Worm (Caenorhabditis elegans): ENCODE data around the gene K12H6.8.
A peak's percentile ranks its signal among the peaks of the same experiment; 100 is the strongest.

Gene K12H6.8

DNA sequence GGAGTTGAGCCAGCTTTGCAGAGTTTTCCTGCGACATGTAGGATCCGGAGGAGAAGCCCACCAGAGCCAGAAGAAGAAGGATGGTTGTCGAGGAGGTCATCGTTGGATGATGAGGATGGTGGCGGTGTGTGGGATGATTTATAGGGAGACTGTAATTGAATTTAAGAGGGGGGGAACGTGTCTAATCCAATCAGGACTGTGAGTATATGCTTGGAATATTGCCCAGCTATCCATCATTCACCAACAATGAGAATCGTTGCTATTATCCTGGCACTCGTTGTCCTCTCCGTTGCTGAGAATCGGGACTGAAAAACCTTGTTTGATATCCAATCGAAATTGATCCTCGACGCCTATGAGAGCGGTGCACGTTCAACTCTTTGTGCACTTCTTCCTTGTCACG lies 1.6 kb upstream of the K12H6.8 start, which contains the start of gene K12H6.5:
TSS of gene K12H6.5 (minus strand) at position 101 of the 400 bp plus-strand sequence.
- TF ChIP-seq sptf-2 (GFP tag; optimal IDR thresholded peaks at IDR 0.05) (no peak), ztf-6 (GFP tag; IDR thresholded peaks at IDR 0.05) (no peak), lag-1 (GFP tag; IDR thresholded peaks at IDR 0.05) (no peak), lin-26 (GFP tag; IDR thresholded peaks at IDR 0.05) (no peak), pbrm-1 (GFP tag; IDR thresholded peaks at IDR 0.05) (no peak), hrde-1 (tag; optimal IDR thresholded peaks at IDR 0.05; ENCODE audit: borderline replicate concordance) (no peak), F22D6.2 (tag; optimal IDR thresholded peaks at IDR 0.05) (no peak), mxl-1 (tag; optimal IDR thresholded peaks at IDR 0.05) (no peak), F10E7.11 (tag; optimal IDR thresholded peaks at IDR 0.05) (no peak), nhr-120 (GFP tag; IDR thresholded peaks at IDR 0.05) (no peak), K12H6.12 (tag; optimal IDR thresholded peaks at IDR 0.05) (no peak), tbp1 (GFP tag; optimal IDR thresholded peaks at IDR 0.05) (no peak), attf-5 (GFP tag; optimal IDR thresholded peaks at IDR 0.05) (no peak), nhr-27 (tag; optimal IDR thresholded peaks at IDR 0.05) (no peak), F37B4.10 (GFP tag; IDR thresholded peaks at IDR 0.05) (no peak)

DNA sequence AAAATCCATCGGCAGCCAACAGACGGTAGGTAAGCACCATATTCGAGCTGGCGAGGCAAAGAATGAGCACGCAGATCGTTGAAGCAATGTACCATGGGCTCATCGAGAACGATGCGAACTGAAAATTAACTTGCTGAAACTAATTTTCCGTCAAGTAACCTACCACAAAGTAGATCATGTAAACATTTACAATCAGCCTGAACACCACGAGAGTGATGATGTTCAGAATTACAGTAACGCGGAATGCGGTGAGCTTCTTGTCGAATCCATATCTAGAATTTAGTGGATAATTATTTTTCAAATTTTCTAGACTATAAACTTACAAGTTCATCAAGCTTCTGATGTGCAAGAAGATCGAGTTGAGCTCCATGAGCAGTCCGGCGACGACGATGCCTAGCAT lies 1.8 kb downstream of the K12H6.8 start:
- TF ChIP-seq pbrm-1 (GFP tag; IDR thresholded peaks at IDR 0.05) = no peak
- no peak for TF ChIP-seq K11D2.4 (GFP tag; IDR thresholded peaks at IDR 0.05)
- no peak for TF ChIP-seq sptf-2 (GFP tag; optimal IDR thresholded peaks at IDR 0.05)
- TF ChIP-seq unc-130 (GFP tag; optimal IDR thresholded peaks at IDR 0.05) = no peak
- TF ChIP-seq nhr-179 (tag; optimal IDR thresholded peaks at IDR 0.05) = no peak
- no peak for TF ChIP-seq sdz-38 (tag; optimal IDR thresholded peaks at IDR 0.05)
- TF ChIP-seq nhr-27 (tag; optimal IDR thresholded peaks at IDR 0.05) = no peak
- TF ChIP-seq hrde-1 (tag; optimal IDR thresholded peaks at IDR 0.05; ENCODE audit: borderline replicate concordance) = no peak
- TF ChIP-seq ztf-28 (GFP tag; IDR thresholded peaks at IDR 0.05) = no peak
- TF ChIP-seq nhr-80 (tag; optimal IDR thresholded peaks at IDR 0.05) = no peak
- TF ChIP-seq lin-40 (tag; optimal IDR thresholded peaks at IDR 0.05) = no peak
- TF ChIP-seq somi-1 (GFP tag; optimal IDR thresholded peaks at IDR 0.05) = no peak
- TF ChIP-seq snpc-4 (GFP tag; optimal IDR thresholded peaks at IDR 0.05) = no peak
- no peak for TF ChIP-seq snpc-4 (tag; optimal IDR thresholded peaks at IDR 0.05)
- no peak for TF ChIP-seq F23B12.7 (tag; optimal IDR thresholded peaks at IDR 0.05; ENCODE audit: insufficient read depth)
- TF ChIP-seq madf-10 (tag; optimal IDR thresholded peaks at IDR 0.05) = no peak
- TF ChIP-seq hlh-26 (GFP tag; conservative IDR thresholded peaks at IDR 0.05) = no peak

ce11 chrII:2830144-2830543 lies 2.4 kb downstream of the K12H6.8 start:
- no peak for TF ChIP-seq Y53F4B.3 (GFP tag; IDR thresholded peaks at IDR 0.05)
- TF ChIP-seq aptf-2 (GFP tag; conservative IDR thresholded peaks at IDR 0.05) = 0 out of 2 replicates have a peak, but pooled peaks have one; percentile 14

ce11 chrII:2831173-2831572 lies 3.5 kb downstream of the K12H6.8 start, which contains the start of gene K12H6.6:
TSS of gene K12H6.6 (minus strand) at chrII:2831233.
- peak; percentile 40; the same call in 1 of the 2 replicates for TF ChIP-seq egrh-3 (GFP tag; IDR thresholded peaks at IDR 0.05)
- peak; percentile 1 for TF ChIP-seq nhr-80 (tag; optimal IDR thresholded peaks at IDR 0.05)
- TF ChIP-seq attf-5 (GFP tag; optimal IDR thresholded peaks at IDR 0.05) = peak; percentile 31
- TF ChIP-seq cebp-1 (GFP tag; IDR thresholded peaks at IDR 0.05) = peak; percentile 84
- TF ChIP-seq cebp-1 (tag; optimal IDR thresholded peaks at IDR 0.05) = peak; percentile 93
- TF ChIP-seq tbp1 (GFP tag; optimal IDR thresholded peaks at IDR 0.05) = no peak

- TF ChIP-seq hmg-1.2 (GFP tag; IDR thresholded peaks at IDR 0.05) = no peak
- TF ChIP-seq zfh-2 (GFP tag; conservative IDR thresholded peaks at IDR 0.05) = no peak
- TF ChIP-seq lin-40 (tag; optimal IDR thresholded peaks at IDR 0.05) = peak; percentile 19
- TF ChIP-seq ama-1 (optimal IDR thresholded peaks at IDR 0.05) = peak; percentile 34
- no peak for TF ChIP-seq ama-1 (GFP tag; optimal IDR thresholded peaks at IDR 0.05)
- peak; percentile 82 for TF ChIP-seq atf-7 (tag; optimal IDR thresholded peaks at IDR 0.05)
Observed at ce11 chrII:2832098-2832497, 4.4 kb downstream of the K12H6.8 start.
